Worm (Caenorhabditis elegans): ENCODE data around the gene smi-1.

smi-1 gene

ce11 chrIII:1878065-1878464 is at the start of gene smi-1:
smi-1 (plus strand) TSS chrIII:1878365.
- TF ChIP-seq mes-2 (tag; optimal IDR thresholded peaks at IDR 0.05; ENCODE audit: poor library complexity, severe bottlenecking), result no peak
- no peak for TF ChIP-seq nhr-102 (tag; optimal IDR thresholded peaks at IDR 0.05)
- TF ChIP-seq lin-38 (GFP tag; IDR thresholded peaks at IDR 0.05), result no peak
- TF ChIP-seq F26F4.8 (GFP tag; conservative IDR thresholded peaks at IDR 0.05), result no peak
- TF ChIP-seq nhr-77 (tag; optimal IDR thresholded peaks at IDR 0.05), result no peak
- TF ChIP-seq lim-7 (GFP tag; IDR thresholded peaks at IDR 0.05), result no peak
- TF ChIP-seq daf-19 (GFP tag; conservative IDR thresholded peaks at IDR 0.05), result no peak
- TF ChIP-seq lin-29 (GFP tag; IDR thresholded peaks at IDR 0.05), result no peak
- no peak for TF ChIP-seq T26A8.4 (GFP tag; IDR thresholded peaks at IDR 0.05)
- TF ChIP-seq hlh-30 (tag; optimal IDR thresholded peaks at IDR 0.05; ENCODE audit: insufficient read depth), result no peak
- no peak for TF ChIP-seq fos-1 (tag; optimal IDR thresholded peaks at IDR 0.05)
- no peak for TF ChIP-seq Y105C5A.15 (GFP tag; IDR thresholded peaks at IDR 0.05)
- TF ChIP-seq ceh-62 (tag; optimal IDR thresholded peaks at IDR 0.05), result no peak
- TF ChIP-seq R02D3.7 (tag; optimal IDR thresholded peaks at IDR 0.05), result no peak
- TF ChIP-seq ces-1 (GFP tag; optimal IDR thresholded peaks at IDR 0.05), result no peak
- TF ChIP-seq spr-3 (GFP tag; optimal IDR thresholded peaks at IDR 0.05), result no peak
- TF ChIP-seq ztf-7 (tag; optimal IDR thresholded peaks at IDR 0.05), result no peak
- TF ChIP-seq lin-1 (GFP tag; IDR thresholded peaks at IDR 0.05), result no peak

ce11 chrIII:1831104-1831503 is 47.1 kb upstream of the smi-1 start:
- TF ChIP-seq daf-19 (GFP tag; conservative IDR thresholded peaks at IDR 0.05), result no peak
- TF ChIP-seq ceh-44 (GFP tag; IDR thresholded peaks at IDR 0.05), result no peak
- TF ChIP-seq hmg-1.1 (GFP tag; IDR thresholded peaks at IDR 0.05), result no peak
- no peak for TF ChIP-seq ceh-28 (tag; optimal IDR thresholded peaks at IDR 0.05)
- no peak for TF ChIP-seq ZK337.2 (GFP tag; IDR thresholded peaks at IDR 0.05)
- no peak for TF ChIP-seq madf-5 (GFP tag; IDR thresholded peaks at IDR 0.05)
- no peak for TF ChIP-seq T26A8.4 (GFP tag; IDR thresholded peaks at IDR 0.05)
- TF ChIP-seq zag-1 (tag; optimal IDR thresholded peaks at IDR 0.05), result no peak
- no peak for TF ChIP-seq unc-130 (GFP tag; optimal IDR thresholded peaks at IDR 0.05)
- no peak for TF ChIP-seq ctbp-1 (GFP tag; IDR thresholded peaks at IDR 0.05)
- TF ChIP-seq lin-29 (GFP tag; IDR thresholded peaks at IDR 0.05), result no peak
- no peak for TF ChIP-seq mdt-29 (GFP tag; IDR thresholded peaks at IDR 0.05)
- no peak for TF ChIP-seq fkh-10 (GFP tag; optimal IDR thresholded peaks at IDR 0.05)
- TF ChIP-seq vab-7 (GFP tag; IDR thresholded peaks at IDR 0.05), result no peak

ce11 chrIII:1832453-1832852 is 45.7 kb upstream of the smi-1 start:
- TF ChIP-seq arid-1 (GFP tag; conservative IDR thresholded peaks at IDR 0.05), result no peak
- TF ChIP-seq aha-1 (tag), result peak; percentile 77
- no peak for TF ChIP-seq ceh-62 (tag; optimal IDR thresholded peaks at IDR 0.05)
- TF ChIP-seq lin-38 (GFP tag; IDR thresholded peaks at IDR 0.05), result no peak
- TF ChIP-seq Y105C5A.15 (GFP tag; IDR thresholded peaks at IDR 0.05), result no peak
- no peak for TF ChIP-seq lin-15B (tag; optimal IDR thresholded peaks at IDR 0.05)

ce11 chrIII:1833984-1834563 is 44.1 kb upstream of the smi-1 start, which contains the start of gene rexd-1:
rexd-1 (plus strand) TSS chrIII:1834513.
- peak; percentile 93 for TF ChIP-seq ceh-28 (tag; optimal IDR thresholded peaks at IDR 0.05)
- TF ChIP-seq F44E2.7 (GFP tag; IDR thresholded peaks at IDR 0.05), result no peak

- TF ChIP-seq fkh-10 (GFP tag; optimal IDR thresholded peaks at IDR 0.05), result no peak
- TF ChIP-seq mep-1 (tag; optimal IDR thresholded peaks at IDR 0.05), result no peak
- no peak for TF ChIP-seq madf-9 (GFP tag; conservative IDR thresholded peaks at IDR 0.05)
- no peak for TF ChIP-seq ztf-11 (tag; optimal IDR thresholded peaks at IDR 0.05)
- TF ChIP-seq snpc-1.2 (GFP tag; IDR thresholded peaks at IDR 0.05), result no peak
- TF ChIP-seq dmd-6 (GFP tag; IDR thresholded peaks at IDR 0.05), result no peak
- no peak for TF ChIP-seq mxl-3 (GFP tag; optimal IDR thresholded peaks at IDR 0.05)
- no peak for TF ChIP-seq nhr-237 (tag; optimal IDR thresholded peaks at IDR 0.05)
- TF ChIP-seq aly-2 (tag; optimal IDR thresholded peaks at IDR 0.05), result no peak
- TF ChIP-seq ces-1 (GFP tag; optimal IDR thresholded peaks at IDR 0.05), result no peak
- TF ChIP-seq ztf-7 (tag; optimal IDR thresholded peaks at IDR 0.05), result no peak
- no peak for TF ChIP-seq madf-5 (GFP tag; IDR thresholded peaks at IDR 0.05)
- TF ChIP-seq vab-7 (GFP tag; IDR thresholded peaks at IDR 0.05), result no peak
Observed at ce11 chrIII:1848747-1849146, 29.4 kb upstream of the smi-1 start, which contains the start of gene pqn-82. pqn-82 (plus strand) TSS chrIII:1849047.

Measured in whole organism, L4 larva.